Worm (Caenorhabditis elegans) whole organism, midembryonic: ENCODE measurements around the gene F45D3.3.

Experiments
- klf-2 ChIP-seq: fragments of 200-800 bp; sonication (Bioruptor generic); conservative IDR thresholded peaks from 2 replicates; pipeline ENCODE4 v1.3.6; 2022; ENCODE audit warnings: missing genetic modification reagents, missing genetic modification characterization, missing compliant biosample characterization
- med-1 ChIP-seq: sonication (generic microtip); optimal IDR thresholded peaks from 2 replicates; lab custom pipeline; 2017; ENCODE audit warnings: missing genetic modification characterization, mild to moderate bottlenecking, missing compliant biosample characterization, antibody characterized with exemption, missing genetic modification reagents; ENCODE audit not compliant: insufficient read depth
- ref-1 ChIP-seq: fragments of 200-800 bp; sonication (Bioruptor generic); conservative IDR thresholded peaks from 2 replicates; pipeline ENCODE4 v1.3.6; 2022; ENCODE audit warnings: missing genetic modification reagents, missing genetic modification characterization, missing compliant biosample characterization
- tab-1 ChIP-seq: fragments of 200-800 bp; sonication (Bioruptor generic); IDR thresholded peaks from 2 replicates; pipeline ENCODE4 v1.3.6; 2022; ENCODE audit warnings: missing genetic modification characterization, missing compliant biosample characterization
- ztf-23 ChIP-seq: fragments of 200-800 bp; sonication (Bioruptor generic); IDR thresholded peaks from 2 replicates; pipeline ENCODE4 v1.3.6; 2022; ENCODE audit warnings: missing genetic modification reagents, missing genetic modification characterization, missing compliant biosample characterization
- ztf-29 ChIP-seq: fragments of 200-800 bp; sonication (Bioruptor generic); IDR thresholded peaks from 2 replicates; pipeline ENCODE4 v1.3.6; 2022; ENCODE audit warnings: missing genetic modification reagents, missing genetic modification characterization, missing compliant biosample characterization

ce11 chrV:12570271-12570670 is 20.1 kb upstream of the F45D3.3 start:
- TF ChIP-seq med-1 (GFP tag; lab: Kevin White, UChicago): no peak
- no peak for TF ChIP-seq ztf-29 (GFP tag; lab: Robert Waterston, UW)
- no peak for TF ChIP-seq klf-2 (GFP tag; lab: Robert Waterston, UW)
- TF ChIP-seq ztf-23: no peak
- no peak for TF ChIP-seq tab-1
- no peak for TF ChIP-seq ref-1 (GFP tag; lab: Robert Waterston, UW)
